Fruit fly (Drosophila melanogaster) whole organism, adult: Measurements from ENCODE around the gene pck.

Experiments used
- CG11617 ChIP-seq: fragments of 200-800 bp; sonication (Bioruptor generic); optimal IDR thresholded peaks from 2 replicates; lab custom pipeline; 2017; ENCODE audit warnings: mild to moderate bottlenecking, missing biosample characterization, missing genetic modification reagents, missing genetic modification characterization
- CG12768 ChIP-seq: fragments of 200-800 bp; sonication (Bioruptor generic); optimal IDR thresholded peaks from 2 replicates; lab custom pipeline; 2017; ENCODE audit warnings: missing biosample characterization, missing genetic modification characterization, mild to moderate bottlenecking, moderate library complexity, missing genetic modification reagents
- CG14711 ChIP-seq: fragments of 200-800 bp; sonication (Bioruptor generic); optimal IDR thresholded peaks from 2 replicates; lab custom pipeline; 2018; ENCODE audit warnings: missing biosample characterization, mild to moderate bottlenecking, missing genetic modification characterization, moderate library complexity
- CG1620 ChIP-seq: fragments of 200-800 bp; sonication (Bioruptor generic); optimal IDR thresholded peaks from 2 replicates; lab custom pipeline; 2016; ENCODE audit warnings: missing biosample characterization, missing genetic modification characterization
- CG33017 ChIP-seq: fragments of 200-800 bp; sonication (Bioruptor generic); optimal IDR thresholded peaks from 2 replicates; lab custom pipeline; 2018; ENCODE audit warnings: missing biosample characterization, mild to moderate bottlenecking, missing genetic modification characterization, moderate library complexity
- CG5204 ChIP-seq: fragments of 200-800 bp; sonication (Bioruptor generic); optimal IDR thresholded peaks from 2 replicates; lab custom pipeline; 2016; ENCODE audit warnings: missing biosample characterization, missing genetic modification characterization
- CG7045 ChIP-seq: fragments of 200-800 bp; sonication (Bioruptor generic); optimal IDR thresholded peaks from 2 replicates; lab custom pipeline; 2017; ENCODE audit warnings: missing biosample characterization, mild to moderate bottlenecking, missing genetic modification characterization
- CG7101 ChIP-seq: fragments of 200-800 bp; sonication (Bioruptor generic); optimal IDR thresholded peaks from 2 replicates; lab custom pipeline; 2018; ENCODE audit warnings: missing biosample characterization, mild to moderate bottlenecking, missing genetic modification characterization, moderate library complexity
- Clk ChIP-seq: fragments of 200-800 bp; sonication (Bioruptor generic); optimal IDR thresholded peaks from 2 replicates; lab custom pipeline; 2017; ENCODE audit warnings: missing biosample characterization, missing genetic modification characterization
- Crg-1 ChIP-seq: fragments of 200-800 bp; sonication (Bioruptor generic); optimal IDR thresholded peaks from 2 replicates; lab custom pipeline; 2016; ENCODE audit warnings: missing biosample characterization, missing genetic modification characterization
- Hr96 ChIP-seq: fragments of 200-800 bp; sonication (Bioruptor generic); optimal IDR thresholded peaks from 2 replicates; lab custom pipeline; 2016; ENCODE audit warnings: missing biosample characterization, missing genetic modification characterization
- Mnt ChIP-seq: fragments of 200-800 bp; sonication (Bioruptor generic); optimal IDR thresholded peaks from 2 replicates; lab custom pipeline; 2016; ENCODE audit warnings: missing biosample characterization, mild to moderate bottlenecking, missing genetic modification characterization
- bab1 ChIP-seq: fragments of 200-800 bp; sonication (Bioruptor generic); optimal IDR thresholded peaks from 3 replicates; lab custom pipeline; 2019; ENCODE audit warnings: missing biosample characterization, mild to moderate bottlenecking, missing genetic modification characterization, moderate library complexity
- cic ChIP-seq: fragments of 200-800 bp; sonication (Bioruptor generic); optimal IDR thresholded peaks from 2 replicates; lab custom pipeline; 2017; ENCODE audit warnings: missing biosample characterization, mild to moderate bottlenecking, missing genetic modification characterization, moderate library complexity
- cnc ChIP-seq, 2 experiments: fragments of >200 bp; optimal IDR thresholded peaks; 2 replicates each; lab custom pipeline; 2017
- kay ChIP-seq: fragments of 200-800 bp; sonication (Bioruptor generic); peaks from one replicate; lab custom pipeline; 2016; ENCODE audit warnings: missing biosample characterization, missing genetic modification characterization, borderline replicate concordance
- ovo ChIP-seq: fragments of 200-800 bp; sonication (Bioruptor generic); optimal IDR thresholded peaks from 2 replicates; lab custom pipeline; 2016; ENCODE audit warnings: missing biosample characterization, missing genetic modification characterization
- pad ChIP-seq: fragments of 200-800 bp; sonication (Bioruptor generic); optimal IDR thresholded peaks from 3 replicates; lab custom pipeline; 2017; ENCODE audit warnings: missing biosample characterization, missing genetic modification characterization, mild to moderate bottlenecking, moderate library complexity, missing genetic modification reagents
- tj ChIP-seq: fragments of 200-800 bp; sonication (Bioruptor generic); optimal IDR thresholded peaks from 3 replicates; lab custom pipeline; 2017; ENCODE audit warnings: missing biosample characterization, mild to moderate bottlenecking, missing genetic modification characterization, moderate library complexity
- toe ChIP-seq: fragments of 200-800 bp; sonication (Bioruptor generic); optimal IDR thresholded peaks from 2 replicates; lab custom pipeline; 2016; ENCODE audit warnings: missing biosample characterization, missing genetic modification characterization

The pck gene

DNA sequence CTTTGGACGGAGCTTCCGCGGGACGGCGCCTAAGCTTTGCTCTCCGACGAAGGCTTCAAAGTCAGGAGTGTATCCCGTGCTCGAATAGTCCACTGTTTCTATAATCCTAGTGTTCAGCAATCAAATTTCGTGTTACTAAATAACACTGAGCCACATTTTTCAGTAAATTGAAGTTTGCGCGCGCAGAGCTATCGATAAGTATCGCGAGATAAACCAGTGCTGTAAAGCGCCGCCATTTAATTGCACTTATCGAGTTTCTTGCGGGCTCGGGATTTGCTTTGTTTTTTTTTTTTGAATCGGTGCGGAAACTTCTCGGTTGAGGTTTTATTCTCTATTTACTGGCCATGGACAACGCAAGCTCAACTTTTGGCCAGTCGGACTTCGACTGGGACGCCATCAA is 6.4 kb downstream of the pck start, which contains the start of the genes Rab27 and mei-38:
TSS of gene Rab27 (minus strand) at position 127 of the 400 bp plus-strand sequence.
TSS of gene mei-38 (plus strand) at position 216 of the 400 bp plus-strand sequence.
- no peak for TF ChIP-seq Hr96
- TF ChIP-seq toe (GFP tag; lab: Kevin White, UChicago) = no peak
- no peak for TF ChIP-seq CG7045
- peak; percentile 76 for TF ChIP-seq CG1620 (GFP tag; lab: Kevin White, UChicago)
- TF ChIP-seq pad (GFP tag; lab: Kevin White, UChicago) = peak; percentile 54
- peak; percentile 56 for TF ChIP-seq bab1
- peak; percentile 44 for TF ChIP-seq CG7101 (tag; lab: Kevin White, UChicago)
- TF ChIP-seq Crg-1 = peak; percentile 82
- TF ChIP-seq Mnt = peak; percentile 8

DNA sequence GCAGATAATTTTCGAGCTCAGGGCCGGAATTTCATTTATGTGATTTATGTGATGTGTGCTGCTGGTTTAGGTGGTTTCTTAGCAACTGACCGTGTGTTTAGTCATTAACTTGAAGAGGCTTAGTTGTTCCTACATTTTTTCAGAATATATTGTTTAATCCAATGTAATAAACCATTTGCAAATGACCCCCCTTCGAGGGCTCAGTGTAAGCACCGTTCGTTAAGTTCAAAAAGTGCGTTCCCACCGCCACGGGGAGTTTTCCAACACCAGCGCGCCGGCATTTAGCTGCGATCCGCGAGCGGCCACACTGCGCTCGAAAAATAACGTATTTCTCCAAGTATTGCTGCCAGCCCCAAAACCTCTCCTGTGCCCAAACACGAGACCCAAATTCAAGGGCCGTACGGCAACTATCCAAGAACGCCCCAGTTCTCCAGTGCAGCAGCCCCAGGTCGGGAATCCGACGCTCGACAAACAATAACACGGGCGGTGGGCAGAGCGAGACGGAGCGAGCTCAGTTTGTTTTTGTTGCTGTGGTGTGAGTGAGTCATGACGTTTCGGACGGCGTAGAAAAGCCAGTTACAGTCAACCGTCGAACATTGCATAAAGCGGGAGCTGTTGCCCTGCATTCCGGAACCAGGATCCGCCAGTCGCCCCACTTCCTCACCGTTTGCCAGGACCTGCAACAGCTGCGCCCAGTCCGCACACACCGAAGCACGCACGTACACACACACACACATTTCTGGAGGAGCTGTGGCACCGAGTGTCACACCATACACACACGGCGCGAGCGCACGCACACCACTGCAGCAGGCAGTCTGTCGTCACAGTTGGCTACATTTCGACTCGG is 8.0 kb downstream of the pck start, which contains the start of gene rush:
TSS of gene rush (plus strand) at position 277 of the 847 bp plus-strand sequence.
- TF ChIP-seq CG7101 (tag; lab: Kevin White, UChicago) (peak; percentile 38), CG11617 (GFP tag; lab: Kevin White, UChicago) (peak; percentile 23), cic (GFP tag; lab: Kevin White, UChicago) (peak; percentile 4), CG5204 (GFP tag; lab: Kevin White, UChicago) (no peak), CG7045 (no peak), bab1 (peak; percentile 21), Hr96 (peak; percentile 43), CG33017 (tag; lab: Kevin White, UChicago) (no peak), pad (GFP tag; lab: Kevin White, UChicago) (peak; percentile 73), CG14711 (no peak), ovo (GFP tag; lab: Kevin White, UChicago) (peak; percentile 44), Mnt (peak; percentile 62), Crg-1 (peak; percentile 59), CG1620 (GFP tag; lab: Kevin White, UChicago) (peak; percentile 49), Clk (GFP tag; lab: Kevin White, UChicago) (no peak), tj (GFP tag; lab: Kevin White, UChicago) (no peak), toe (GFP tag; lab: Kevin White, UChicago) (no peak)

DNA sequence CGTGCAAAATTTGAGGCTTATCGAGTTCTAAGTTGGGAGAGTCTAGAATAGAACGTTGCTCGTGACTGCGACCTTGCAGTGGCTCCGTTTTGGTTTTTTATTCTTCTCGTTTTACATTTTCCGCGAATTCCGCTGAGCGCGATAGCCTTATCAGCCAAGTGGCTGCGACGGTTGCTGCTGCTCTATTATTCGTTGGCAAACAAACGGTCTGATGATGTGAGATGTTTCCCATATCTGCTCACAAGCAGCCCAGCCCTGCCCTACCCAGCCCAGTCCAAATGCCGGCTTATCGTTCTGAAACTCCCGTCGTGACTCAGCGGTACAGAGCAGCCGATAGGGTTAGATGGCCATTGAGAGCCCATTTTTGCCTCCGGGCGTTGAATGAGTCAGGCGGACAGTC is 10.0 kb downstream of the pck start:
- TF ChIP-seq Mnt = peak; percentile 12
- peak in 1 of 2 experiments; percentile 30 for TF ChIP-seq cnc (optimal IDR thresholded peaks at IDR 0.05; lab: Kevin White, UChicago)
- TF ChIP-seq cic (GFP tag; lab: Kevin White, UChicago) = peak; percentile 51
- TF ChIP-seq bab1 = no peak
- no peak for TF ChIP-seq CG7101 (tag; lab: Kevin White, UChicago)
- TF ChIP-seq CG12768 = peak; percentile 10

DNA sequence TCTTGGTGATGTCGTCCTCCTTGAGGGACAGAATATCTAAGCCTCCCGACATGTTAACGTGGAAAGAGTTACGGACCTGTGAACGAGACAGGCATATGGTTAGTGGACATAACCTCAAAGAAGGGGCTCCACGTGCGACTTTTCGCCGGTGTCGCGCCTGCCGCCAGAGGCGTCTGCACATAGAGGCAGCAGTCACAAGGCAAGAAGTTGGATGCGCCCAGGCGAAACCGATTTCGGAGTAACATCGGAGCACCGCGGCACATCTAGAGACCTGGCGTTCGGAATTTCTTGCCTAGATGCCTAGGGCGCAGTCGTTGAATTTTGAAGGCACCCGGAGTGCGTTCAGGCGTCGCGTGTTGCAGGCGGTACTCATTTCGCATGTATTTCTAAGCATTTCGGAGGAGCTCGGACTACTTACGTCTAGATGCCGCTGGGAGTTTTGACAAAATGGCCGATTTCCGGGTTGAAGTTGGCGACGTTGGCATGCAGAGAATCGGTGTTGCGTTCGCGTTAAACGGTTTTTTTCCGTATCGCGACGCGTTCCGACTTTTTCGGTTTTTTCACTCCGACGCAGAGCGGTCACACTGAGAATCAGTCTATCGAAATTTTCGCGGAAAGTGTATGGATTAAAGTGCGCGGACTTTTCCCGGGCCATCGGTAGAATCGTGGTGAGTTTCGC is 12.5 kb downstream of the pck start, which contains the start of the genes sta and inc:
TSS of gene sta (minus strand) at position 574 of the 679 bp plus-strand sequence.
TSS of gene inc (plus strand) at position 640 of the 679 bp plus-strand sequence.
- TF ChIP-seq Hr96 (peak; percentile 77), pad (GFP tag; lab: Kevin White, UChicago) (peak; percentile 76), ovo (GFP tag; lab: Kevin White, UChicago) (peak; percentile 61), CG12768 (no peak), tj (GFP tag; lab: Kevin White, UChicago) (peak; percentile 62), CG33017 (tag; lab: Kevin White, UChicago) (peak; percentile 72), CG5204 (GFP tag; lab: Kevin White, UChicago) (no peak), CG14711 (peak; percentile 70), Clk (GFP tag; lab: Kevin White, UChicago) (peak; percentile 5), CG7101 (tag; lab: Kevin White, UChicago) (peak; percentile 89), cnc (optimal IDR thresholded peaks at IDR 0.05; lab: Kevin White, UChicago) (no peak), Crg-1 (peak; percentile 71), CG1620 (GFP tag; lab: Kevin White, UChicago) (peak; percentile 75), cic (GFP tag; lab: Kevin White, UChicago) (peak; percentile 24), CG7045 (peak; percentile 3), bab1 (peak; percentile 92), toe (GFP tag; lab: Kevin White, UChicago) (no peak), CG11617 (GFP tag; lab: Kevin White, UChicago) (peak; percentile 75), Mnt (peak; percentile 95), kay (no peak)

DNA sequence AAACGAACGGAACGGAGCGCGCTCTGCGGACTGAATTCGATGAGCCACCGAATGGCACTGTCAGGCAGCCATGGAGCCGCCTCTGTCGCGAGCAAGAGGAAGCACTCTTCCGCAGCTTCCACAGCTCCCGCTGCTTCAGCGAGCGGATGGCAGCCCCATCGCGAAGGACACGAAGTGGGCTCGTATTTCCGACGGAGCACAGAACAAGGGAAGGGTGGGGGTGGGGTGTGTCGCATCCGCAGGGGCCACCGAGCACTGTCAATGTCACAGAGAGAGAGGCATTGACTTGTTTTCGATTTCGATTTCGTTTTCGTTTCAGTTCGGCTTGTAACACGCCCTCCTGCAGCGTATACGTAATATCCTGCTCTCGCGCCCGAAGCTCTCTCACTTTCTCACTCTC is 37.3 kb downstream of the pck start, which contains the start of gene Nmdar2:
TSS of gene Nmdar2 (minus strand) at position 59 of the 400 bp plus-strand sequence.
- TF ChIP-seq ovo (GFP tag; lab: Kevin White, UChicago) (no peak), CG7101 (tag; lab: Kevin White, UChicago) (no peak), toe (GFP tag; lab: Kevin White, UChicago) (no peak), CG12768 (no peak), tj (GFP tag; lab: Kevin White, UChicago) (no peak), Mnt (no peak), CG7045 (no peak), CG11617 (GFP tag; lab: Kevin White, UChicago) (no peak), bab1 (no peak), Crg-1 (no peak), CG1620 (GFP tag; lab: Kevin White, UChicago) (no peak), pad (GFP tag; lab: Kevin White, UChicago) (no peak), kay (no peak)
